Worm (Caenorhabditis elegans) whole organism, L3 larva: ENCODE measurements around the gene his-40.

Experiments
- R02D3.7 ChIP-seq: fragments of 150-350 bp; optimal IDR thresholded peaks from 2 replicates; lab custom pipeline; 2014; ENCODE audit warnings: missing biosample characterization, missing genetic modification characterization
- ZK546.5 ChIP-seq: sonication (generic microtip); optimal IDR thresholded peaks from 2 replicates; lab custom pipeline; 2017; ENCODE audit warnings: missing biosample characterization, missing genetic modification characterization
- aly-2 ChIP-seq: fragments of 150-350 bp; optimal IDR thresholded peaks from 2 replicates; lab custom pipeline; 2014; ENCODE audit warnings: missing biosample characterization, missing genetic modification characterization
- ama-1 ChIP-seq: fragments of 150-350 bp; optimal IDR thresholded peaks from 2 replicates; lab custom pipeline; 2018
- ceh-16 ChIP-seq: sonication (generic microtip); optimal IDR thresholded peaks from 2 replicates; lab custom pipeline; 2017; ENCODE audit warnings: missing biosample characterization, missing genetic modification characterization
- ceh-28 ChIP-seq: fragments of 150-350 bp; optimal IDR thresholded peaks from 2 replicates; lab custom pipeline; 2014; ENCODE audit warnings: missing biosample characterization, missing genetic modification reagents, missing genetic modification characterization
- ceh-82 ChIP-seq: fragments of 150-350 bp; optimal IDR thresholded peaks from 2 replicates; lab custom pipeline; 2014; ENCODE audit warnings: missing biosample characterization, missing genetic modification characterization
- ceh-9 ChIP-seq: sonication (generic microtip); optimal IDR thresholded peaks from 2 replicates; lab custom pipeline; 2018; ENCODE audit warnings: missing biosample characterization, missing genetic modification characterization
- daf-12 ChIP-seq: fragments of 150-350 bp; optimal IDR thresholded peaks from 2 replicates; lab custom pipeline; 2014; ENCODE audit warnings: missing biosample characterization, missing genetic modification reagents, missing genetic modification characterization
- egl-27 ChIP-seq: sonication (generic microtip); optimal IDR thresholded peaks from 4 replicates; lab custom pipeline; 2017; ENCODE audit warnings: missing biosample characterization, missing genetic modification reagents, missing genetic modification characterization
- egl-5 ChIP-seq: fragments of 150-350 bp; optimal IDR thresholded peaks from 2 replicates; lab custom pipeline; 2017; ENCODE audit warnings: missing biosample characterization, missing genetic modification reagents, missing genetic modification characterization, inconsistent platforms
- elt-2 ChIP-seq: sonication (generic microtip); optimal IDR thresholded peaks from 2 replicates; lab custom pipeline; 2016; ENCODE audit warnings: missing genetic modification reagents, mild to moderate bottlenecking, missing genetic modification characterization, missing compliant biosample characterization
- eor-1 ChIP-seq, 2 experiments: fragments of 150-350 bp; optimal IDR thresholded peaks; 2 replicates each; lab custom pipeline; 2014 to 2018; ENCODE audit warnings: missing biosample characterization in 2 of 2, missing genetic modification characterization in 2 of 2
- fkh-10 ChIP-seq: sonication (generic microtip); optimal IDR thresholded peaks from 2 replicates; lab custom pipeline; 2017; ENCODE audit warnings: missing biosample characterization, missing genetic modification reagents, missing genetic modification characterization
- fkh-2 ChIP-seq: fragments of 150-350 bp; optimal IDR thresholded peaks from 2 replicates; lab custom pipeline; 2014; ENCODE audit warnings: missing biosample characterization, missing genetic modification reagents, missing genetic modification characterization
- fos-1 ChIP-seq: fragments of 150-350 bp; optimal IDR thresholded peaks from 2 replicates; lab custom pipeline; 2014; ENCODE audit warnings: missing biosample characterization, missing genetic modification characterization
- hmg-11 ChIP-seq: sonication (generic microtip); optimal IDR thresholded peaks from 2 replicates; lab custom pipeline; 2016; ENCODE audit warnings: missing genetic modification characterization, missing compliant biosample characterization
- jun-1 ChIP-seq: fragments of 150-350 bp; optimal IDR thresholded peaks from 2 replicates; lab custom pipeline; 2014; ENCODE audit warnings: missing biosample characterization, missing genetic modification reagents, missing genetic modification characterization
- lin-15B ChIP-seq: fragments of 150-350 bp; optimal IDR thresholded peaks from 2 replicates; lab custom pipeline; 2014; ENCODE audit warnings: missing biosample characterization, missing genetic modification characterization
- lin-39 ChIP-seq: fragments of 150-350 bp; optimal IDR thresholded peaks from 2 replicates; lab custom pipeline; 2018; ENCODE audit warnings: missing biosample characterization, missing genetic modification reagents, missing genetic modification characterization
- mdl-1 ChIP-seq: fragments of 150-350 bp; optimal IDR thresholded peaks from 2 replicates; lab custom pipeline; 2014; ENCODE audit warnings: missing biosample characterization, missing genetic modification characterization
- mml-1 ChIP-seq: fragments of 150-350 bp; sonication (generic microtip); optimal IDR thresholded peaks from 3 replicates; lab custom pipeline; 2014; ENCODE audit warnings: missing biosample characterization, missing genetic modification characterization
- nfya-1 ChIP-seq: sonication (generic microtip); optimal IDR thresholded peaks from 2 replicates; lab custom pipeline; 2017; ENCODE audit warnings: missing genetic modification characterization, mild to moderate bottlenecking, missing compliant biosample characterization, antibody characterized with exemption, moderate library complexity; ENCODE audit not compliant: insufficient read depth
- nhr-11 ChIP-seq: fragments of 150-350 bp; optimal IDR thresholded peaks from 2 replicates; lab custom pipeline; 2014; ENCODE audit warnings: missing biosample characterization, missing genetic modification characterization
- nhr-12 ChIP-seq: fragments of 150-350 bp; optimal IDR thresholded peaks from 2 replicates; lab custom pipeline; 2014; ENCODE audit warnings: missing biosample characterization, missing genetic modification characterization
- nhr-237 ChIP-seq: fragments of 150-350 bp; optimal IDR thresholded peaks from 2 replicates; lab custom pipeline; 2014; ENCODE audit warnings: missing biosample characterization, missing genetic modification characterization
- nhr-25 ChIP-seq: sonication (generic microtip); optimal IDR thresholded peaks from 2 replicates; lab custom pipeline; 2017; ENCODE audit warnings: missing biosample characterization, missing genetic modification characterization
- nhr-43 ChIP-seq: sonication (generic microtip); optimal IDR thresholded peaks from 2 replicates; lab custom pipeline; 2016; ENCODE audit warnings: mild to moderate bottlenecking, missing genetic modification characterization, missing compliant biosample characterization; ENCODE audit not compliant: poor library complexity, severe bottlenecking
- nhr-67 ChIP-seq: fragments of 150-350 bp; optimal IDR thresholded peaks from 2 replicates; lab custom pipeline; 2014; ENCODE audit warnings: missing biosample characterization, missing genetic modification characterization
- nhr-76 ChIP-seq: fragments of 150-350 bp; sonication (generic microtip); optimal IDR thresholded peaks from 5 replicates; lab custom pipeline; 2014; ENCODE audit warnings: missing biosample characterization, missing genetic modification characterization
- nhr-77 ChIP-seq: fragments of 150-350 bp; optimal IDR thresholded peaks from 2 replicates; lab custom pipeline; 2014; ENCODE audit warnings: missing biosample characterization, missing genetic modification characterization
- pha-4 ChIP-seq: fragments of 150-350 bp; optimal IDR thresholded peaks from 2 replicates; lab custom pipeline; 2014; ENCODE audit warnings: missing biosample characterization, missing genetic modification reagents, missing genetic modification characterization
- pqm-1 ChIP-seq: fragments of 150-350 bp; optimal IDR thresholded peaks from 2 replicates; lab custom pipeline; 2017; ENCODE audit warnings: missing biosample characterization, missing genetic modification characterization, inconsistent platforms
- sea-2 ChIP-seq: fragments of 150-350 bp; sonication (generic microtip); optimal IDR thresholded peaks from 4 replicates; lab custom pipeline; 2014; ENCODE audit warnings: missing biosample characterization, missing genetic modification reagents, missing genetic modification characterization
- skn-1 ChIP-seq: fragments of 150-350 bp; optimal IDR thresholded peaks from 2 replicates; lab custom pipeline; 2014; ENCODE audit warnings: missing biosample characterization, missing genetic modification characterization
- snpc-4 ChIP-seq: fragments of 150-350 bp; optimal IDR thresholded peaks from 2 replicates; lab custom pipeline; 2014; ENCODE audit warnings: missing biosample characterization, missing genetic modification characterization
- tbx-2 ChIP-seq: sonication (generic microtip); optimal IDR thresholded peaks from 2 replicates; lab custom pipeline; 2016; ENCODE audit warnings: mild to moderate bottlenecking, missing genetic modification characterization, missing compliant biosample characterization
- unc-39 ChIP-seq: sonication (generic microtip); optimal IDR thresholded peaks from 4 replicates; lab custom pipeline; 2017; ENCODE audit warnings: missing biosample characterization, missing genetic modification characterization
- unc-62 ChIP-seq: fragments of 150-350 bp; sonication (generic microtip); optimal IDR thresholded peaks from 4 replicates; lab custom pipeline; 2014; ENCODE audit warnings: missing biosample characterization, missing genetic modification reagents, missing genetic modification characterization
- zag-1 ChIP-seq: fragments of 150-350 bp; optimal IDR thresholded peaks from 2 replicates; lab custom pipeline; 2014; ENCODE audit warnings: missing biosample characterization, missing genetic modification characterization
- ztf-11 ChIP-seq: fragments of 150-350 bp; optimal IDR thresholded peaks from 2 replicates; lab custom pipeline; 2014; ENCODE audit warnings: missing biosample characterization, missing genetic modification characterization
- ztf-4 ChIP-seq: fragments of 150-350 bp; optimal IDR thresholded peaks from 2 replicates; lab custom pipeline; 2014; ENCODE audit warnings: missing biosample characterization, missing genetic modification characterization

Gene his-40

ce11 chrX:7278095-7278494 lies 31.8 kb upstream of the his-40 start:
- TF ChIP-seq nhr-11 (tag; lab: Kevin White, UChicago), result no peak

ce11 chrX:7279671-7280389 lies 30.1 kb upstream of the his-40 start, which contains the start of gene unc-10:
Gene unc-10 (minus strand): TSS chrX:7280322.
- TF ChIP-seq skn-1 (no peak), unc-39 (tag; lab: Kevin White, UChicago) (no peak), zag-1 (tag; lab: Kevin White, UChicago) (no peak), ceh-28 (no peak), ztf-4 (tag; lab: Kevin White, UChicago) (no peak), nhr-77 (tag; lab: Kevin White, UChicago) (no peak), eor-1 (tag; optimal IDR thresholded peaks at IDR 0.05; lab: Kevin White, UChicago) (no peak), jun-1 (no peak), daf-12 (tag; lab: Kevin White, UChicago) (no peak), ztf-11 (tag; lab: Kevin White, UChicago) (no peak), nfya-1 (no peak), elt-2 (tag; lab: Kevin White, UChicago) (no peak), pqm-1 (tag; lab: Kevin White, UChicago) (no peak), ceh-9 (tag; lab: Kevin White, UChicago) (no peak), fos-1 (no peak), fkh-2 (tag; lab: Kevin White, UChicago) (no peak)

ce11 chrX:7281347-7281746 lies 28.6 kb upstream of the his-40 start:
- TF ChIP-seq nhr-43 (tag; lab: Kevin White, UChicago) (no peak), fkh-2 (tag; lab: Kevin White, UChicago) (no peak), pha-4 (tag; lab: Kevin White, UChicago) (no peak), ceh-16 (tag; lab: Kevin White, UChicago) (no peak), snpc-4 (no peak), R02D3.7 (tag; lab: Kevin White, UChicago) (no peak), ZK546.5 (tag; lab: Kevin White, UChicago) (no peak), mml-1 (tag; lab: Kevin White, UChicago) (no peak), sea-2 (GFP tag; lab: Kevin White, UChicago) (no peak), tbx-2 (tag; lab: Kevin White, UChicago) (no peak), nhr-76 (tag; lab: Kevin White, UChicago) (no peak), ztf-4 (tag; lab: Kevin White, UChicago) (no peak), ama-1 (no peak), nhr-237 (tag; lab: Kevin White, UChicago) (no peak)

ce11 chrX:7283136-7283535 lies 26.8 kb upstream of the his-40 start:
- TF ChIP-seq jun-1, result no peak

- peak; percentile 74 for TF ChIP-seq ceh-9 (tag; lab: Kevin White, UChicago)
- TF ChIP-seq ztf-4 (tag; lab: Kevin White, UChicago), result no peak
- TF ChIP-seq elt-2 (tag; lab: Kevin White, UChicago), result no peak
- no peak for TF ChIP-seq ztf-11 (tag; lab: Kevin White, UChicago)
- TF ChIP-seq lin-39 (tag; lab: Kevin White, UChicago), result peak; percentile 62
- TF ChIP-seq egl-5 (tag; lab: Kevin White, UChicago), result no peak
- TF ChIP-seq nhr-67, result no peak
- TF ChIP-seq ceh-28, result no peak
- peak; percentile 49 for TF ChIP-seq nfya-1
- no peak for TF ChIP-seq lin-15B (tag; lab: Kevin White, UChicago)
- peak; percentile 66 for TF ChIP-seq hmg-11
- TF ChIP-seq fkh-10 (GFP tag; lab: Kevin White, UChicago), result peak; percentile 89
- TF ChIP-seq ceh-82, result no peak
- TF ChIP-seq pqm-1 (tag; lab: Kevin White, UChicago), result no peak
- TF ChIP-seq nhr-12 (tag; lab: Kevin White, UChicago), result no peak
- TF ChIP-seq zag-1 (tag; lab: Kevin White, UChicago), result no peak
- no peak for TF ChIP-seq snpc-4
- TF ChIP-seq egl-27 (tag; lab: Kevin White, UChicago), result no peak
- TF ChIP-seq jun-1, result no peak
- no peak for TF ChIP-seq fkh-2 (tag; lab: Kevin White, UChicago)
- TF ChIP-seq tbx-2 (tag; lab: Kevin White, UChicago), result peak; percentile 35
- TF ChIP-seq ZK546.5 (tag; lab: Kevin White, UChicago), result no peak
- no peak for TF ChIP-seq nhr-76 (tag; lab: Kevin White, UChicago)
- no peak for TF ChIP-seq aly-2 (tag; lab: Kevin White, UChicago)
- no peak for TF ChIP-seq ceh-16 (tag; lab: Kevin White, UChicago)
- no peak for TF ChIP-seq R02D3.7 (tag; lab: Kevin White, UChicago)
- TF ChIP-seq daf-12 (tag; lab: Kevin White, UChicago), result no peak
- TF ChIP-seq skn-1, result peak; percentile 9
- TF ChIP-seq nhr-43 (tag; lab: Kevin White, UChicago), result no peak
- no peak for TF ChIP-seq nhr-25 (tag; lab: Kevin White, UChicago)
- TF ChIP-seq mdl-1 (tag; lab: Kevin White, UChicago), result no peak
- TF ChIP-seq unc-62 (GFP tag; lab: Kevin White, UChicago), result no peak
Observed at ce11 chrX:7284724-7285184, 25.2 kb upstream of the his-40 start.
